Worm (Caenorhabditis elegans) whole organism, L2 larva: ENCODE results near the gene C09B9.2.

Source experiments
- R02D3.7 ChIP-seq: fragments of 150-350 bp; optimal IDR thresholded peaks from 2 replicates; lab custom pipeline; 2014; ENCODE audit warnings: missing biosample characterization, missing genetic modification characterization
- Y55F3AM.14 ChIP-seq: fragments of 200-800 bp; sonication (Bioruptor generic); optimal IDR thresholded peaks from 2 replicates; lab custom pipeline; 2018; ENCODE audit warnings: mild to moderate bottlenecking, missing genetic modification characterization, missing compliant biosample characterization
- alr-1 ChIP-seq: fragments of 150-350 bp; optimal IDR thresholded peaks from 2 replicates; lab custom pipeline; 2014; ENCODE audit warnings: missing biosample characterization, missing genetic modification characterization
- aly-2 ChIP-seq: fragments of 150-350 bp; optimal IDR thresholded peaks from 2 replicates; lab custom pipeline; 2014; ENCODE audit warnings: missing biosample characterization, missing genetic modification characterization
- ama-1 ChIP-seq: fragments of 150-350 bp; optimal IDR thresholded peaks from 2 replicates; lab custom pipeline; 2018; ENCODE audit warnings: inconsistent platforms
- blmp-1 ChIP-seq: sonication (generic microtip); optimal IDR thresholded peaks from 2 replicates; lab custom pipeline; 2017; ENCODE audit warnings: missing genetic modification characterization, mild to moderate bottlenecking, missing compliant biosample characterization, antibody characterized with exemption, moderate library complexity; ENCODE audit not compliant: insufficient read depth
- ceh-16 ChIP-seq: fragments of 150-350 bp; optimal IDR thresholded peaks from 2 replicates; lab custom pipeline; 2014; ENCODE audit warnings: missing biosample characterization, missing genetic modification characterization
- crh-2 ChIP-seq: sonication (generic microtip); optimal IDR thresholded peaks from 2 replicates; lab custom pipeline; 2017; ENCODE audit warnings: missing biosample characterization, missing genetic modification characterization
- dmd-4 ChIP-seq: sonication (generic microtip); optimal IDR thresholded peaks from 2 replicates; lab custom pipeline; 2017; ENCODE audit warnings: missing biosample characterization, missing genetic modification characterization
- egl-27 ChIP-seq: sonication (generic microtip); optimal IDR thresholded peaks from 3 replicates; lab custom pipeline; 2017; ENCODE audit warnings: missing biosample characterization, missing genetic modification reagents, missing genetic modification characterization
- elt-1 ChIP-seq: fragments of 150-350 bp; optimal IDR thresholded peaks from 2 replicates; lab custom pipeline; 2014; ENCODE audit warnings: missing biosample characterization, missing genetic modification characterization
- elt-3 ChIP-seq: sonication (generic microtip); optimal IDR thresholded peaks from 2 replicates; lab custom pipeline; 2017; ENCODE audit warnings: missing biosample characterization, missing genetic modification characterization
- fos-1 ChIP-seq: fragments of 150-350 bp; optimal IDR thresholded peaks from 2 replicates; lab custom pipeline; 2014; ENCODE audit warnings: missing biosample characterization, missing genetic modification characterization
- gmeb-1 ChIP-seq: fragments of 150-350 bp; optimal IDR thresholded peaks from 2 replicates; lab custom pipeline; 2014; ENCODE audit warnings: missing biosample characterization, missing genetic modification characterization
- lin-11 ChIP-seq: fragments of 150-350 bp; sonication (generic microtip); optimal IDR thresholded peaks from 2 replicates; lab custom pipeline; 2014; ENCODE audit warnings: missing biosample characterization, missing genetic modification characterization, inconsistent platforms, mixed read lengths
- lin-39 ChIP-seq: fragments of 150-350 bp; optimal IDR thresholded peaks from 2 replicates; lab custom pipeline; 2014; ENCODE audit warnings: missing biosample characterization, missing genetic modification reagents, missing genetic modification characterization
- lsy-2 ChIP-seq, 2 experiments: fragments of 150-350 bp in 1 of 2; sonication (generic microtip) in 1 of 2; optimal IDR thresholded peaks; 2 replicates each; lab custom pipeline; 2014 to 2017; ENCODE audit warnings: missing biosample characterization in 2 of 2, missing genetic modification characterization in 2 of 2
- mab-5 ChIP-seq: fragments of 150-350 bp; optimal IDR thresholded peaks from 2 replicates; lab custom pipeline; 2014; ENCODE audit warnings: missing biosample characterization, missing genetic modification characterization
- mbf-1 ChIP-seq: sonication (generic microtip); optimal IDR thresholded peaks from 2 replicates; lab custom pipeline; 2017; ENCODE audit warnings: missing biosample characterization, missing genetic modification characterization
- mdl-1 ChIP-seq, 2 experiments: fragments of 150-350 bp in 1 of 2; sonication (generic microtip) in 1 of 2; optimal IDR thresholded peaks; 2 replicates each; lab custom pipeline; 2017; ENCODE audit warnings: missing biosample characterization in 2 of 2, missing genetic modification characterization in 2 of 2
- nhr-10 ChIP-seq: sonication (generic microtip); optimal IDR thresholded peaks from 2 replicates; lab custom pipeline; 2017; ENCODE audit warnings: missing biosample characterization, missing genetic modification characterization
- nhr-11 ChIP-seq: fragments of 150-350 bp; optimal IDR thresholded peaks from 2 replicates; lab custom pipeline; 2014; ENCODE audit warnings: missing biosample characterization, missing genetic modification characterization
- nhr-129 ChIP-seq: fragments of 150-350 bp; optimal IDR thresholded peaks from 2 replicates; lab custom pipeline; 2014; ENCODE audit warnings: missing biosample characterization, missing genetic modification characterization
- nhr-21 ChIP-seq: fragments of 150-350 bp; optimal IDR thresholded peaks from 2 replicates; lab custom pipeline; 2014; ENCODE audit warnings: missing biosample characterization, missing genetic modification characterization
- nhr-23 ChIP-seq: fragments of 150-350 bp; optimal IDR thresholded peaks from 2 replicates; lab custom pipeline; 2014; ENCODE audit warnings: missing biosample characterization, missing genetic modification reagents, missing genetic modification characterization
- nhr-25 ChIP-seq: fragments of 150-350 bp; sonication (generic microtip); optimal IDR thresholded peaks from 3 replicates; lab custom pipeline; 2014; ENCODE audit warnings: missing biosample characterization, missing genetic modification characterization
- peb-1 ChIP-seq: fragments of 150-350 bp; optimal IDR thresholded peaks from 2 replicates; lab custom pipeline; 2014; ENCODE audit warnings: missing biosample characterization, missing genetic modification characterization
- sma-9 ChIP-seq, 2 experiments: fragments of 150-350 bp in 1 of 2; sonication (generic microtip) in 1 of 2; optimal IDR thresholded peaks; 2 replicates each; lab custom pipeline; 2014 to 2016; ENCODE audit warnings: missing genetic modification characterization in 2 of 2, mild to moderate bottlenecking in 1 of 2, missing biosample characterization in 1 of 2, missing compliant biosample characterization in 1 of 2, missing genetic modification reagents in 1 of 2, moderate library complexity in 1 of 2
- snpc-4 ChIP-seq: fragments of 150-350 bp; optimal IDR thresholded peaks from 2 replicates; lab custom pipeline; 2014; ENCODE audit warnings: missing biosample characterization, missing genetic modification characterization
- unc-39 ChIP-seq: fragments of 150-350 bp; optimal IDR thresholded peaks from 2 replicates; lab custom pipeline; 2014; ENCODE audit warnings: missing biosample characterization, missing genetic modification characterization
- unc-55 ChIP-seq: fragments of 150-350 bp; sonication (generic microtip); optimal IDR thresholded peaks from 3 replicates; lab custom pipeline; 2014; ENCODE audit warnings: missing biosample characterization, missing genetic modification reagents, missing genetic modification characterization
- zag-1 ChIP-seq: fragments of 150-350 bp; optimal IDR thresholded peaks from 2 replicates; lab custom pipeline; 2014; ENCODE audit warnings: missing biosample characterization, missing genetic modification characterization
- ztf-1 ChIP-seq: fragments of 200-800 bp; sonication (Bioruptor generic); conservative IDR thresholded peaks from 2 replicates; pipeline ENCODE4 v1.3.6; 2022; ENCODE audit warnings: missing genetic modification characterization, missing compliant biosample characterization
- ztf-4 ChIP-seq: fragments of 150-350 bp; optimal IDR thresholded peaks from 2 replicates; lab custom pipeline; 2014; ENCODE audit warnings: missing biosample characterization, missing genetic modification characterization

Gene C09B9.2

DNA sequence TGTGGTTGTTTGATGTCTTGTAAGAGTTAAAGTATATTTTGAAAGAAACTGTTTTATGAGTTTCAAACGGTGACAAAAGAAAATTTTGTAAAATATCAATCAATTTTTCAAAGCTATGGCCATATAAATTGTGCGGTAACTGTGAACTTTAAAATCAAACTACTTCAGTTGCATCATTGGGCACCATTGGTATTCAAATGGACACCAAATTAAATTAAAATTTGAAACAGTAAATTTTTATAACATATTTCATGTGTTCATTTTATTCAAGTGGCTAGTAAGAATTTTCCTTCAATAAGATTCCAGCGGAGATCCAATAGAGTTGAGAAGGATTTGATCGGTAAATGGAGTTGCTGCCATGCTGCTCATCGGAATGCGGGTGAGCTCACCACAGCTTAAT lies 2.3 kb downstream of the C09B9.2 start:
- no peak for TF ChIP-seq gmeb-1
- TF ChIP-seq elt-3 (tag; lab: Kevin White, UChicago), result no peak

DNA sequence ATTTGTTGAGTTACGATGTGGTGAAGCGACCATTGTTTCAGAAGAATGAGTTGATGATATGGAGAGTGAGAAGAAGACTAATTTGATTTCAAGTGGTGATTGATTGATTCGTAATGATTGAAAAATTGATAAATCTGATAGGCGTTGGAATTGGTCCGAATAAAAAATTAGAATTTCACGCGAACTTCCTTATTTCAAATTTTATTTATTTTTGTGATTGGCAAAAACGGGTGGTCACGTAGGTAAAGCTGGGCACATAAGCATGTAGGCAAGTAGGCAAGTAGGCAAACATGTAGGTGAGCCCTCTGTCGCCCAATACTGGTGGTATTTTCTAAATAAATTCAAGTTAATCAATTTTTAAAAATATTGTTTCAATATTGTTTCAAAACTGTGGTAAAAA lies 4.2 kb downstream of the C09B9.2 start, which contains the start of gene C09B9.4:
C09B9.4 (minus strand) TSS at position 101 of the 400 bp plus-strand sequence.
- no peak for TF ChIP-seq Y55F3AM.14 (GFP tag; lab: Kevin White, UChicago)
- TF ChIP-seq dmd-4 (tag; lab: Kevin White, UChicago), result no peak
- TF ChIP-seq mdl-1 (tag; optimal IDR thresholded peaks at IDR 0.05; lab: Kevin White, UChicago), result no peak
- TF ChIP-seq sma-9 (GFP tag; optimal IDR thresholded peaks at IDR 0.05; lab: Kevin White, UChicago), result no peak
- TF ChIP-seq sma-9 (tag; optimal IDR thresholded peaks at IDR 0.05; lab: Kevin White, UChicago), result no peak
- TF ChIP-seq nhr-23 (tag; lab: Kevin White, UChicago), result no peak
- TF ChIP-seq egl-27, result no peak
- no peak for TF ChIP-seq fos-1 (tag; lab: Kevin White, UChicago)
- TF ChIP-seq zag-1, result no peak
- TF ChIP-seq ztf-1, result no peak
- no peak for TF ChIP-seq nhr-21 (tag; lab: Kevin White, UChicago)
- TF ChIP-seq lin-39 (tag; lab: Kevin White, UChicago), result no peak
- TF ChIP-seq unc-55 (GFP tag; lab: Kevin White, UChicago), result no peak
- no peak for TF ChIP-seq lsy-2 (tag; optimal IDR thresholded peaks at IDR 0.05; lab: Kevin White, UChicago)
- TF ChIP-seq alr-1, result no peak

DNA sequence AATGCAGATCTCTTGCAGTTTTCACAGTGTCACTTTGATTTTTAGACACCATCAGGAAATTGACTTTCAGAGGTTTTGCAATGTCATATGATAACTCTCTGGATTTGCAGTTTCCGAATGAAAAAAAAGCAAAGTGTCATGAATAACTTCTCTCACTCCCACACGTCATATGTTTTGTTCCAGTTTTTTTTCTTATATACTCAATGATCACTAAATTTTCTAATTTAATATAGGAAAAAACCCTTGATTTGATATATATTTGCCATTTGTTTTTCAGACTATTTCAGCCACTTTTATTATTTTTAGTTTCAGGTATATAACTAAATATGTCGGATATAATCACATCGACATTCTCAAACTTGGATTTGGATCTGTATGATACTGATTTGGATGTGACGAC lies 8.4 kb downstream of the C09B9.2 start, which contains the start of gene C09B9.1:
C09B9.1 (plus strand) TSS at position 301 of the 400 bp plus-strand sequence.
- TF ChIP-seq mab-5 (tag; lab: Kevin White, UChicago) (no peak), nhr-129 (tag; lab: Kevin White, UChicago) (no peak), gmeb-1 (no peak), mdl-1 (tag; optimal IDR thresholded peaks at IDR 0.05; lab: Kevin White, UChicago) (no peak), ztf-4 (tag; lab: Kevin White, UChicago) (no peak), egl-27 (no peak), aly-2 (tag; lab: Kevin White, UChicago) (no peak), nhr-11 (no peak), alr-1 (no peak), lin-11 (no peak), nhr-10 (tag; lab: Kevin White, UChicago) (no peak), lin-39 (tag; lab: Kevin White, UChicago) (no peak), snpc-4 (no peak), ceh-16 (tag; lab: Kevin White, UChicago) (no peak), nhr-25 (tag; lab: Kevin White, UChicago) (no peak)

DNA sequence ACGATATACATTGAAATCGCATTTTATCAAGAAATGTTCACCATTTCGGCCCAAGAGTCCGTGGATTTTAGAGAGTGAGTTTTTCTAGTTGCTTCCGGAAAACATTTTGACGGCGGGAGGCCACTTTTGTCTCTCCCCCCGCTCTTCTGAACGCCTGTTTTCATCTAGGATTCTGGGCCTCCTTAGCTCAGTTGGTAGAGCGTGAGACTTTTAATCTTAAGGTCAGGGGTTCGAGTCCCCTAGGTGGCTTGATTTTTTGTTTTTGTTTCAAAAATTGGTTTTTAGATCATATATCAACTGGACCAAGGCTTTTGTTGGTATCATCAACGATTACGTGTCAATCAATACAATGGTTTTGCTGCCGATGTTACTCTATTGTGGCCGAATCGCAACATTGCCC lies 9.7 kb downstream of the C09B9.2 start:
- TF ChIP-seq ama-1 (lab: Kevin White, UChicago) (no peak), nhr-25 (tag; lab: Kevin White, UChicago) (no peak), gmeb-1 (peak; percentile 2), unc-39 (tag; lab: Kevin White, UChicago) (no peak), elt-1 (tag; lab: Kevin White, UChicago) (no peak), unc-55 (GFP tag; lab: Kevin White, UChicago) (peak; percentile 36), fos-1 (tag; lab: Kevin White, UChicago) (no peak), blmp-1 (tag; lab: Kevin White, UChicago) (no peak), egl-27 (peak; percentile 17), lin-11 (no peak), alr-1 (no peak)
- TF ChIP-seq, all 48 proteins: peak for 3

- TF ChIP-seq lin-11 (no peak), peb-1 (no peak), ztf-4 (tag; lab: Kevin White, UChicago) (no peak), blmp-1 (tag; lab: Kevin White, UChicago) (no peak), nhr-129 (tag; lab: Kevin White, UChicago) (no peak), crh-2 (no peak), mbf-1 (tag; lab: Kevin White, UChicago) (no peak), mdl-1 (tag; optimal IDR thresholded peaks at IDR 0.05; lab: Kevin White, UChicago) (no peak), R02D3.7 (tag; lab: Kevin White, UChicago) (no peak), ama-1 (lab: Kevin White, UChicago) (no peak)
Measured at ce11 chrIV:5045389-5045788, 16.3 kb downstream of the C09B9.2 start, which contains the start of gene hot-9. TSS of gene hot-9 (minus strand) at chrIV:5045489.
